Fruit fly (Drosophila melanogaster) whole organism, adult: ENCODE measurements around the gene CG42399.
A peak's percentile ranks its signal among the peaks of the same experiment; 100 is the strongest.

Experiments
- CG12768 ChIP-seq: fragments of 200-800 bp; sonication (Bioruptor generic); optimal IDR thresholded peaks from 2 replicates; lab custom pipeline; 2017; ENCODE audit warnings: missing biosample characterization, missing genetic modification characterization, mild to moderate bottlenecking, moderate library complexity, missing genetic modification reagents
- CG1620 ChIP-seq: fragments of 200-800 bp; sonication (Bioruptor generic); optimal IDR thresholded peaks from 2 replicates; lab custom pipeline; 2016; ENCODE audit warnings: missing biosample characterization, missing genetic modification characterization
- CG33017 ChIP-seq: fragments of 200-800 bp; sonication (Bioruptor generic); optimal IDR thresholded peaks from 2 replicates; lab custom pipeline; 2018; ENCODE audit warnings: missing biosample characterization, mild to moderate bottlenecking, missing genetic modification characterization, moderate library complexity
- CG5204 ChIP-seq: fragments of 200-800 bp; sonication (Bioruptor generic); optimal IDR thresholded peaks from 2 replicates; lab custom pipeline; 2016; ENCODE audit warnings: missing biosample characterization, missing genetic modification characterization
- Hr96 ChIP-seq: fragments of 200-800 bp; sonication (Bioruptor generic); optimal IDR thresholded peaks from 2 replicates; lab custom pipeline; 2016; ENCODE audit warnings: missing biosample characterization, missing genetic modification characterization
- bab1 ChIP-seq: fragments of 200-800 bp; sonication (Bioruptor generic); optimal IDR thresholded peaks from 3 replicates; lab custom pipeline; 2019; ENCODE audit warnings: missing biosample characterization, mild to moderate bottlenecking, missing genetic modification characterization, moderate library complexity
- cic ChIP-seq: fragments of 200-800 bp; sonication (Bioruptor generic); optimal IDR thresholded peaks from 2 replicates; lab custom pipeline; 2017; ENCODE audit warnings: missing biosample characterization, mild to moderate bottlenecking, missing genetic modification characterization, moderate library complexity
- kay ChIP-seq: fragments of 200-800 bp; sonication (Bioruptor generic); peaks from one replicate; lab custom pipeline; 2016; ENCODE audit warnings: missing biosample characterization, missing genetic modification characterization, borderline replicate concordance
- ovo ChIP-seq: fragments of 200-800 bp; sonication (Bioruptor generic); optimal IDR thresholded peaks from 2 replicates; lab custom pipeline; 2016; ENCODE audit warnings: missing biosample characterization, missing genetic modification characterization
- pad ChIP-seq: fragments of 200-800 bp; sonication (Bioruptor generic); optimal IDR thresholded peaks from 3 replicates; lab custom pipeline; 2017; ENCODE audit warnings: missing biosample characterization, missing genetic modification characterization, mild to moderate bottlenecking, moderate library complexity, missing genetic modification reagents
- tj ChIP-seq: fragments of 200-800 bp; sonication (Bioruptor generic); optimal IDR thresholded peaks from 3 replicates; lab custom pipeline; 2017; ENCODE audit warnings: missing biosample characterization, mild to moderate bottlenecking, missing genetic modification characterization, moderate library complexity
- toe ChIP-seq: fragments of 200-800 bp; sonication (Bioruptor generic); optimal IDR thresholded peaks from 2 replicates; lab custom pipeline; 2016; ENCODE audit warnings: missing biosample characterization, missing genetic modification characterization

DNA sequence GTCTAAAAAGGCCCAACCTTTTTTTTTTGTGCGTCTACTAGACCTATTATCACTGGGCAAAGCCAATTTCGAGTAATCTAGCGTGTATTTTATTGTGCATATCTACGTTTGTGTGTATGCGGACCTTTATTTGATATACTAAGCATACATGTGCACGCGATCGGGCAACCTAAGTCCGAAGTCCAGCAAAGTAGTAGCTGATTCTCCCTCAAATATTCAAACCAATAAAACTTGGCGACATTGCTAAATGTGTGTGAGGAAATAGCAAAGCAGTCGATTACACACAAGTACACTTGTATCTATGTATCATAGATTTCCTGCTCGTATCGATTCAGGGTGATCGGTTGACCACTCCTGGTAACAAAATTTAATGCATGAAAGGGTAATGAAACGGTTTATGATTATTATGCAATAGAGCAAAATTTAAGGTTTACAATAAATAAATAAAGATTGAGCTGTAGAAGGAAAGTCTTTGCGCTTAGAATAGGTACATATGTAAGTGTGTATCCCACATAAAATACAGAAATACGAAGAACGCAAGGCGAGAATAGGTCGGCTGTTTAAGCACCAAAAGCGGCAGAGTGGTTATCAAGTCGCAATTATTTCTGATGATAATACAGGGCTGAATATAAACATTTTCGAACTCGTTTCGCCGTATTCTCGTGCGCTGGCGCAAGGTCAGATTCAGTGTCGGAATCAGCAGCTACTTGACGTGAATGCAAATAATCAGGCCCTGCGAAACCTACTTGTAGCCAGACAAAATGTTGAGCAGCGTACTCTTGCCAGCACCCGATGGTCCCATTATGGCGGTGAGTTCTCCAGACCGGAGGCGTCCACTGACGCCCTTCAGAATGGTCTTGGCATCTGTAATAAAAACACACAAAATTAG, 27.5 kb downstream of the CG42399 start:
- TF ChIP-seq pad (GFP tag; lab: Kevin White, UChicago), result no peak
- no peak for TF ChIP-seq CG1620 (GFP tag; lab: Kevin White, UChicago)
- TF ChIP-seq tj, result peak; percentile 37
- peak; percentile 42 for TF ChIP-seq CG33017 (tag; lab: Kevin White, UChicago)
- TF ChIP-seq bab1, result no peak
- peak; percentile 12 for TF ChIP-seq Hr96 (GFP tag; lab: Kevin White, UChicago)
- TF ChIP-seq CG5204 (GFP tag; lab: Kevin White, UChicago), result no peak
- TF ChIP-seq cic, result peak; percentile 64
- TF ChIP-seq CG12768 (GFP tag; lab: Kevin White, UChicago), result peak; percentile 90
- peak; percentile 75 for TF ChIP-seq toe (GFP tag; lab: Kevin White, UChicago)
- peak; percentile 88 for TF ChIP-seq kay (GFP tag; lab: Kevin White, UChicago)
- no peak for TF ChIP-seq ovo (GFP tag; lab: Kevin White, UChicago)
